Fruit fly (Drosophila melanogaster): Measurements from ENCODE around the gene Mlc1.

- TF ChIP-seq pad (GFP tag; optimal IDR thresholded peaks at IDR 0.05) (peak; percentile 79), cnc (optimal IDR thresholded peaks at IDR 0.05) (no peak), toe (GFP tag; optimal IDR thresholded peaks at IDR 0.05) (peak; percentile 85), cic (GFP tag; optimal IDR thresholded peaks at IDR 0.05) (no peak), CG5204 (GFP tag; optimal IDR thresholded peaks at IDR 0.05) (peak; percentile 70), Clk (GFP tag; optimal IDR thresholded peaks at IDR 0.05) (peak; percentile 47), CG1620 (GFP tag; optimal IDR thresholded peaks at IDR 0.05) (peak; percentile 87), Hr96 (GFP tag; optimal IDR thresholded peaks at IDR 0.05) (peak; percentile 75), tj (GFP tag; optimal IDR thresholded peaks at IDR 0.05) (peak; percentile 38), CG7101 (tag; optimal IDR thresholded peaks at IDR 0.05) (peak; percentile 81), kay (GFP tag; ENCODE audit: borderline replicate concordance) (peak; percentile 86), CG12768 (GFP tag; optimal IDR thresholded peaks at IDR 0.05) (peak; percentile 82), CG33017 (tag; optimal IDR thresholded peaks at IDR 0.05) (peak; percentile 66)
Measured at dm6 chr3R:27607218-27607929, 52.6 kb downstream of the Mlc1 start, which contains the start of the genes dsd and Tusp.
